Fruit fly (Drosophila melanogaster) whole organism, embryonic: Measurements from ENCODE around the gene CG34148.

Experiments used
- Abd-B ChIP-seq: fragments of 200-800 bp; sonication (Bioruptor generic); optimal IDR thresholded peaks from 2 replicates; lab custom pipeline; 2018; ENCODE audit warnings: missing biosample characterization, mild to moderate bottlenecking, missing genetic modification characterization, moderate library complexity
- Adf1 ChIP-seq: fragments of 200-800 bp; sonication (Bioruptor generic); IDR thresholded peaks from 2 replicates; pipeline ENCODE4 v1.3.6; 2022; ENCODE audit warnings: missing biosample characterization, missing genetic modification characterization
- Atf-2 ChIP-seq: fragments of 200-800 bp; sonication (Bioruptor generic); optimal IDR thresholded peaks from 2 replicates; lab custom pipeline; 2016; ENCODE audit warnings: missing biosample characterization, missing genetic modification characterization
- Awh ChIP-seq: fragments of 200-800 bp; sonication (Bioruptor generic); IDR thresholded peaks from 2 replicates; pipeline ENCODE4, ENCODE4 v1.3.6; 2022; ENCODE audit warnings: missing biosample characterization, missing genetic modification characterization
- Bgb ChIP-seq: fragments of 200-800 bp; sonication (Bioruptor generic); IDR thresholded peaks from 2 replicates; pipeline ENCODE4 v1.3.6; 2022; ENCODE audit warnings: missing biosample characterization, missing genetic modification characterization; ENCODE audit not compliant: partially characterized antibody
- Bteb2 ChIP-seq: fragments of 200-800 bp; sonication (Bioruptor generic); optimal IDR thresholded peaks from 2 replicates; lab custom pipeline; 2016; ENCODE audit warnings: missing biosample characterization, missing genetic modification characterization
- CG12299 ChIP-seq: fragments of 200-800 bp; sonication (Bioruptor generic); optimal IDR thresholded peaks from 2 replicates; lab custom pipeline; 2018; ENCODE audit warnings: missing biosample characterization, mild to moderate bottlenecking, missing genetic modification characterization
- CG14441 ChIP-seq: fragments of 200-800 bp; sonication (Bioruptor generic); IDR thresholded peaks from 2 replicates; pipeline ENCODE4 v1.3.6; 2022; ENCODE audit warnings: missing biosample characterization, missing genetic modification characterization
- CG15073 ChIP-seq: fragments of 200-800 bp; sonication (Bioruptor generic); optimal IDR thresholded peaks from 2 replicates; lab custom pipeline; 2016; ENCODE audit warnings: missing biosample characterization, missing genetic modification characterization
- CG1529 ChIP-seq: fragments of 200-800 bp; sonication (Bioruptor generic); optimal IDR thresholded peaks from 3 replicates; lab custom pipeline; 2018; ENCODE audit warnings: missing biosample characterization, missing genetic modification characterization
- CG16813 ChIP-seq: fragments of 200-800 bp; sonication (Bioruptor generic); IDR thresholded peaks from 3 replicates; pipeline ENCODE4 v1.3.6; 2022; ENCODE audit warnings: missing biosample characterization, missing genetic modification characterization; ENCODE audit not compliant: partially characterized antibody
- CG1792 ChIP-seq: fragments of 200-800 bp; sonication (Bioruptor generic); optimal IDR thresholded peaks from 2 replicates; lab custom pipeline; 2016; ENCODE audit warnings: missing biosample characterization, missing genetic modification characterization
- CG18476 ChIP-seq: fragments of 200-800 bp; sonication (Bioruptor generic); optimal IDR thresholded peaks from 2 replicates; lab custom pipeline; 2016; ENCODE audit warnings: missing biosample characterization, mild to moderate bottlenecking, missing genetic modification characterization
- CG2202 ChIP-seq: fragments of 200-800 bp; sonication (Bioruptor generic); optimal IDR thresholded peaks from 2 replicates; lab custom pipeline; 2018; ENCODE audit warnings: missing biosample characterization, mild to moderate bottlenecking, missing genetic modification characterization
- CG2678 ChIP-seq: fragments of 200-800 bp; sonication (Bioruptor generic); optimal IDR thresholded peaks from 3 replicates; lab custom pipeline; 2019; ENCODE audit warnings: missing biosample characterization, mild to moderate bottlenecking, missing genetic modification characterization, moderate library complexity
- CG31224 ChIP-seq: fragments of 200-800 bp; sonication (Bioruptor generic); IDR thresholded peaks from 2 replicates; pipeline ENCODE4 v1.3.6; 2022; ENCODE audit warnings: missing biosample characterization, missing genetic modification characterization
- CG31365 ChIP-seq: fragments of 200-800 bp; sonication (Bioruptor generic); optimal IDR thresholded peaks from 2 replicates; lab custom pipeline; 2018; ENCODE audit warnings: missing biosample characterization, mild to moderate bottlenecking, missing genetic modification characterization
- CG3163 ChIP-seq: fragments of 200-800 bp; sonication (Bioruptor generic); optimal IDR thresholded peaks from 3 replicates; lab custom pipeline; 2016; ENCODE audit warnings: missing biosample characterization, missing genetic modification characterization
- CG3726 ChIP-seq: fragments of 200-800 bp; sonication (Bioruptor generic); IDR thresholded peaks from 3 replicates; pipeline ENCODE4, ENCODE4 v1.3.6; 2022; ENCODE audit warnings: missing biosample characterization, missing genetic modification characterization
- CG7372 ChIP-seq: fragments of 200-800 bp; sonication (Bioruptor generic); IDR thresholded peaks from 2 replicates; pipeline ENCODE4 v1.3.6; 2022; ENCODE audit warnings: missing biosample characterization, missing genetic modification characterization
- CG7745 ChIP-seq: fragments of 200-800 bp; sonication (Bioruptor generic); optimal IDR thresholded peaks from 2 replicates; lab custom pipeline; 2018; ENCODE audit warnings: missing biosample characterization, mild to moderate bottlenecking, missing genetic modification characterization, moderate library complexity
- Dll ChIP-seq: fragments of 200-800 bp; sonication (Bioruptor generic); IDR thresholded peaks from 4 replicates; pipeline ENCODE4 v1.3.6; 2022; ENCODE audit warnings: missing biosample characterization, missing genetic modification characterization; ENCODE audit not compliant: partially characterized antibody
- Dref ChIP-seq: fragments of 200-800 bp; sonication (Bioruptor generic); IDR thresholded peaks from 2 replicates; pipeline ENCODE4 v1.3.6; 2022; ENCODE audit warnings: missing biosample characterization, missing genetic modification characterization
- GATAe ChIP-seq: fragments of 200-800 bp; sonication (Bioruptor generic); conservative IDR thresholded peaks from 2 replicates; pipeline ENCODE4 v1.3.6; 2022; ENCODE audit warnings: missing biosample characterization, missing genetic modification characterization
- H2.0 ChIP-seq: fragments of 200-800 bp; sonication (Bioruptor generic); IDR thresholded peaks from 2 replicates; pipeline ENCODE4 v1.3.6; 2022; ENCODE audit warnings: missing biosample characterization, missing genetic modification characterization
- Hr78 ChIP-seq, 2 experiments: fragments of 200-800 bp in 1 of 2; fragments of >200 bp in 1 of 2; sonication (Bioruptor generic) in 1 of 2; optimal IDR thresholded peaks; 2 replicates each; lab custom pipeline; 2017 to 2019; ENCODE audit warnings: missing biosample characterization in 2 of 2, missing genetic modification characterization in 2 of 2, mild to moderate bottlenecking in 1 of 2, moderate library complexity in 1 of 2
- NC2β ChIP-seq: fragments of 200-800 bp; sonication (Bioruptor generic); optimal IDR thresholded peaks from 2 replicates; lab custom pipeline; 2016; ENCODE audit warnings: missing biosample characterization, missing genetic modification characterization
- NFAT ChIP-seq: fragments of 200-800 bp; sonication (Bioruptor generic); IDR thresholded peaks from 2 replicates; pipeline ENCODE4 v1.3.6; 2022; ENCODE audit warnings: missing biosample characterization, missing genetic modification characterization
- NK7.1 ChIP-seq: fragments of 200-800 bp; sonication (Bioruptor generic); optimal IDR thresholded peaks from 3 replicates; lab custom pipeline; 2016; ENCODE audit warnings: missing biosample characterization, missing genetic modification characterization
- Ssrp ChIP-seq: fragments of 200-800 bp; sonication (Bioruptor generic); optimal IDR thresholded peaks from 2 replicates; lab custom pipeline; 2018; ENCODE audit warnings: missing biosample characterization, mild to moderate bottlenecking, missing genetic modification characterization, moderate library complexity
- Usf ChIP-seq: fragments of 200-800 bp; sonication (Bioruptor generic); optimal IDR thresholded peaks from 2 replicates; lab custom pipeline; 2017; ENCODE audit warnings: missing genotype, missing biosample characterization, missing genetic modification characterization
- Xrp1 ChIP-seq: fragments of 200-800 bp; sonication (Bioruptor generic); IDR thresholded peaks from 2 replicates; pipeline ENCODE4 v1.3.6; 2022; ENCODE audit warnings: missing biosample characterization, missing genetic modification characterization
- ato ChIP-seq: fragments of 200-800 bp; sonication (Bioruptor generic); IDR thresholded peaks from 2 replicates; pipeline ENCODE4 v1.3.6; 2022; ENCODE audit warnings: missing biosample characterization, missing genetic modification characterization; ENCODE audit not compliant: partially characterized antibody
- br ChIP-seq: fragments of >200 bp; optimal IDR thresholded peaks from 2 replicates; lab custom pipeline; 2017
- dan ChIP-seq: fragments of 200-800 bp; sonication (Bioruptor generic); IDR thresholded peaks from 2 replicates; pipeline ENCODE4 v1.3.6; 2022; ENCODE audit warnings: missing biosample characterization, missing genetic modification characterization
- disco-r ChIP-seq: fragments of 200-800 bp; sonication (Bioruptor generic); optimal IDR thresholded peaks from 2 replicates; lab custom pipeline; 2016; ENCODE audit warnings: missing biosample characterization, missing genetic modification characterization
- emc ChIP-seq: fragments of 200-800 bp; sonication (Bioruptor generic); optimal IDR thresholded peaks from 2 replicates; lab custom pipeline; 2016; ENCODE audit warnings: missing biosample characterization, missing genetic modification characterization
- fu2 ChIP-seq: fragments of 200-800 bp; sonication (Bioruptor generic); optimal IDR thresholded peaks from 2 replicates; lab custom pipeline; 2016; ENCODE audit warnings: missing biosample characterization, missing genetic modification characterization
- gsb-n ChIP-seq: fragments of 200-800 bp; sonication (Bioruptor generic); optimal IDR thresholded peaks from 3 replicates; lab custom pipeline; 2018; ENCODE audit warnings: missing biosample characterization, mild to moderate bottlenecking, missing genetic modification characterization
- ham ChIP-seq: fragments of 200-800 bp; sonication (Bioruptor generic); IDR thresholded peaks from 2 replicates; pipeline ENCODE4 v1.3.6; 2022; ENCODE audit warnings: missing biosample characterization, missing genetic modification characterization
- ind ChIP-seq: fragments of 200-800 bp; sonication (Bioruptor generic); optimal IDR thresholded peaks from 3 replicates; lab custom pipeline; 2016; ENCODE audit warnings: missing biosample characterization, missing genetic modification characterization
- inv ChIP-seq: fragments of 200-800 bp; sonication (Bioruptor generic); IDR thresholded peaks from 2 replicates; pipeline ENCODE4 v1.3.6; 2022; ENCODE audit warnings: missing biosample characterization, missing genetic modification characterization; ENCODE audit not compliant: partially characterized antibody
- lmd ChIP-seq: fragments of 200-800 bp; sonication (Bioruptor generic); IDR thresholded peaks from 2 replicates; pipeline ENCODE4 v1.3.6; 2022; ENCODE audit warnings: missing biosample characterization, missing genetic modification characterization
- nerfin-2 ChIP-seq: fragments of 200-800 bp; sonication (Bioruptor generic); IDR thresholded peaks from 2 replicates; pipeline ENCODE4 v1.3.6; 2022; ENCODE audit warnings: missing biosample characterization, missing genetic modification characterization; ENCODE audit not compliant: partially characterized antibody
- nmo ChIP-seq: fragments of 200-800 bp; sonication (Bioruptor generic); optimal IDR thresholded peaks from 2 replicates; lab custom pipeline; 2018; ENCODE audit warnings: missing biosample characterization, mild to moderate bottlenecking, missing genetic modification characterization, moderate library complexity
- salm ChIP-seq: fragments of 200-800 bp; sonication (Bioruptor generic); optimal IDR thresholded peaks from 2 replicates; lab custom pipeline; 2018; ENCODE audit warnings: missing biosample characterization, mild to moderate bottlenecking, missing genetic modification characterization
- scrt ChIP-seq: fragments of 200-800 bp; sonication (Bioruptor generic); optimal IDR thresholded peaks from 2 replicates; lab custom pipeline; 2018; ENCODE audit warnings: missing biosample characterization, mild to moderate bottlenecking, missing genetic modification characterization, moderate library complexity
- sens-2 ChIP-seq: fragments of 200-800 bp; sonication (Bioruptor generic); IDR thresholded peaks from 2 replicates; pipeline ENCODE4 v1.3.6; 2022; ENCODE audit warnings: missing biosample characterization, missing genetic modification characterization
- sr ChIP-seq: fragments of 200-800 bp; sonication (Bioruptor generic); IDR thresholded peaks from 3 replicates; pipeline ENCODE4 v1.3.6; 2022; ENCODE audit warnings: missing biosample characterization, missing genetic modification characterization
- tgo ChIP-seq: fragments of 200-800 bp; sonication (Bioruptor generic); IDR thresholded peaks from 3 replicates; pipeline ENCODE4 v1.3.6; 2022; ENCODE audit warnings: missing biosample characterization, missing genetic modification characterization
- yki ChIP-seq: fragments of >200 bp; optimal IDR thresholded peaks from 3 replicates; lab custom pipeline; 2018

CG34148 gene

dm6 chr3R:21862137-21862850 is 16.2 kb downstream of the CG34148 start (continued):
- TF ChIP-seq inv (GFP tag; lab: Robert Waterston, UW) (no peak), nerfin-2 (GFP tag; lab: Robert Waterston, UW) (no peak), CG7372 (GFP tag; lab: Robert Waterston, UW) (peak; percentile 52; the same call in 1 of the 2 replicates), lmd (GFP tag; lab: Robert Waterston, UW) (peak; percentile 72), yki (no peak), salm (tag; lab: Kevin White, UChicago) (peak; percentile 86), CG2678 (tag; lab: Kevin White, UChicago) (peak; percentile 75), CG31224 (GFP tag; lab: Robert Waterston, UW) (no peak), CG2202 (tag; lab: Kevin White, UChicago) (peak; percentile 83), Atf-2 (peak; percentile 15), scrt (GFP tag; lab: Kevin White, UChicago) (peak; percentile 25), CG3726 (GFP tag; lab: Robert Waterston, UW) (0 out of 3 replicates have a peak, but pooled peaks have one; percentile 59), NFAT (GFP tag; lab: Robert Waterston, UW) (no peak), ato (GFP tag; lab: Robert Waterston, UW) (no peak), fu2 (GFP tag; lab: Kevin White, UChicago) (no peak), sens-2 (GFP tag; lab: Robert Waterston, UW) (peak; percentile 80), NC2β (peak; percentile 52), sr (GFP tag; lab: Robert Waterston, UW) (0 out of 3 replicates have a peak, but pooled peaks have one; percentile 33), CG31365 (tag; lab: Kevin White, UChicago) (peak; percentile 34), GATAe (GFP tag; lab: Robert Waterston, UW) (no peak), dan (GFP tag; lab: Robert Waterston, UW) (no peak), CG3163 (GFP tag; lab: Kevin White, UChicago) (no peak), CG16813 (GFP tag; lab: Robert Waterston, UW) (no peak), Ssrp (tag; lab: Kevin White, UChicago) (peak; percentile 89), CG15073 (GFP tag; lab: Kevin White, UChicago) (no peak), CG1792 (GFP tag; lab: Kevin White, UChicago) (no peak), Xrp1 (GFP tag; lab: Robert Waterston, UW) (peak; percentile 91), nmo (GFP tag; lab: Kevin White, UChicago) (peak; percentile 82), tgo (peak; percentile 45; the same call in 2 of the 3 replicates), Bgb (GFP tag; lab: Robert Waterston, UW) (no peak), Bteb2 (GFP tag; lab: Kevin White, UChicago) (no peak), CG1529 (peak; percentile 86), CG12299 (tag; lab: Kevin White, UChicago) (peak; percentile 85), Abd-B (GFP tag; lab: Kevin White, UChicago) (peak; percentile 67), Dref (GFP tag; lab: Robert Waterston, UW) (no peak), Adf1 (GFP tag; lab: Robert Waterston, UW) (no peak), CG7745 (tag; lab: Kevin White, UChicago) (no peak), NK7.1 (GFP tag; lab: Kevin White, UChicago) (no peak), CG18476 (GFP tag; lab: Kevin White, UChicago) (peak; percentile 31), Hr78 (GFP tag; optimal IDR thresholded peaks at IDR 0.05; lab: Kevin White, UChicago) (peak in 1 of 2 experiments; percentile 71), ind (GFP tag; lab: Kevin White, UChicago) (peak; percentile 39), Usf (GFP tag; lab: Kevin White, UChicago) (peak; percentile 7), Dll (GFP tag; lab: Robert Waterston, UW) (no peak), ham (GFP tag; lab: Robert Waterston, UW) (no peak), gsb-n (tag; lab: Kevin White, UChicago) (peak; percentile 94), emc (GFP tag; lab: Kevin White, UChicago) (no peak), Awh (GFP tag; lab: Robert Waterston, UW) (peak; percentile 86), H2.0 (peak; percentile 71), CG14441 (GFP tag; lab: Robert Waterston, UW) (peak; percentile 45), br (lab: Kevin White, UChicago) (no peak), disco-r (GFP tag; lab: Kevin White, UChicago) (peak; percentile 47)
